Fruit fly (Drosophila melanogaster) whole organism: ENCODE data around the gene Clc.

Experiments
- Dll ChIP-seq: fragments of >200 bp; optimal IDR thresholded peaks from 2 replicates; lab custom pipeline; 2017
- EcR ChIP-seq, 2 experiments: fragments of >200 bp; optimal IDR thresholded peaks; 2 replicates each; lab custom pipeline; 2017; ENCODE audit warnings: missing biosample characterization in 2 of 2, missing genetic modification characterization in 2 of 2, missing genetic modification reagents in 2 of 2
- pan ChIP-seq: fragments of >200 bp; optimal IDR thresholded peaks from 2 replicates; lab custom pipeline; 2017
- psq ChIP-seq: fragments of >200 bp; optimal IDR thresholded peaks from 2 replicates; lab custom pipeline; 2017
- usp ChIP-seq: fragments of >200 bp; optimal IDR thresholded peaks from 2 replicates; lab custom pipeline; 2017; ENCODE audit warnings: missing biosample characterization, missing genetic modification characterization, mixed read lengths

DNA sequence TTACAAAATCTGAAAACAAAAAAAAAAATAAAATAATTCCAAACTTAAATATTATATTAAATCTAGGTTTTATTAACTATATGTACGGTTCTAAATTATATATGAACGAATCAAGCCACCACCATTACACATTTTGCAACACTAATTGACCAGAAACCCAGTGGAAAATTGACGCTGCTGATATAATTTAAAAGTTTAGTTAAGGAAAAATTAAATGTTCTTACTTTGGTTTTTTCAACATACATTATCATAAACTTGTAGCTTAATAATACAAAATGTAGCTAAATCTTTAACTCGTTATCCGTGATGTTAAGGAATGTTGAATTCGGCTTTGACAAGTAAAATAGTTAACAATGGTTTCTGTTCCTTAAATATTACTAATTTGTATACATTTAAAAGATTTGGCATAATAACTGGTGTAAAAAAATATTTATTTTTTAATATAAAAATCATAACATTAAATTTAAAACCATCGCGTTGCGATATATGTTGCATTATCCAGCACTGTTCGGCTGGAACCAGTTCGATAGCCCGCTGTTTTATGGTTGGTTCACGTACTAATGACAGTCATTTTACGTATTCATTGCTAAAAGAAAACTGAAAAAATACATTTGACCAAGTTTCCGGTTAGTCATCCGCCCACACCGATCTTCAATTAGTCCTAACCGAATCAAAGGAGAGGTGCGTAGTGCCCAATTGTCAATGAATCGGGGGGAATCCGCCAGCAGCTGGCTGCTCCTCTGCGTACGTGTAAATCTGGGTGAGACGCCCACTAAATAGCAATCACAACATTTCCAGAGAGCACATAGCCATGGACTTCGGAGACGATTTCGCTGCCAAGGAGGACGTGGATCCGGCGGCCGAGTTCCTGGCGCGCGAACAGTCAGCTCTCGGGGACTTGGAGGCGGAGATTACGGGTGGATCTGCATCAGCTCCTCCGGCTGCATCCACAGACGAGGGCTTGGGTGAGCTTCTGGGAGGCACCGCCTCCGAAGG is 1.4 kb downstream of the Clc start:
- TF ChIP-seq EcR (GFP tag; optimal IDR thresholded peaks at IDR 0.05; lab: Kevin White, UChicago) = no peak
- TF ChIP-seq usp (GFP tag; lab: Kevin White, UChicago) = no peak
- TF ChIP-seq pan (lab: Kevin White, UChicago) = no peak
- no peak for TF ChIP-seq psq (lab: Kevin White, UChicago)
- no peak for TF ChIP-seq Dll
